Fruit fly (Drosophila melanogaster): Measurements from ENCODE around the gene vri.

Gene vri

DNA sequence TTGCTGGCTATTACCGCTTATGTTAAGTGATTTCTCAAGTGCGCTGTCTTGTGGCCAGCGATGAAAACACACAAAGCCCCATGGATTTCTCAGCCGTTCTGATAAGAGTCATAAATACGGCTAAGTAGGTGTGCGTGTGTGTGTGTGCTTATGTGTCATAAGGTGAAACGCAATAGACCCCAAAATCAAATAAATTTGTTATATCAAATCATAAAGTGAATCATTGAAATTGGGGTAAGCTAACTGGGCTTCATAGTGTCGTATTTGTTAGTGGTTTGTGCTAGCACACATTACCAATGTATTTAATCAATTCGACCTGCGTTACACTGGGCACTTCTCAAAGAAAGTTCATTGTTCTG lies 10.9 kb downstream of the vri start (continued):
- TF ChIP-seq fu2 (GFP tag; optimal IDR thresholded peaks at IDR 0.05) (no peak), Neu2 (GFP tag; optimal IDR thresholded peaks at IDR 0.05; ENCODE audit: borderline replicate concordance) (no peak), kay (GFP tag; optimal IDR thresholded peaks at IDR 0.05) (peak; percentile 21), disco-r (GFP tag; optimal IDR thresholded peaks at IDR 0.05) (no peak), crol (GFP tag; IDR thresholded peaks at IDR 0.05) (no peak), CG10979 (tag; optimal IDR thresholded peaks at IDR 0.05) (no peak), grn (GFP tag; optimal IDR thresholded peaks at IDR 0.05) (no peak), nerfin-2 (GFP tag; IDR thresholded peaks at IDR 0.05; ENCODE audit: partially characterized antibody) (no peak), phol (tag; optimal IDR thresholded peaks at IDR 0.05) (no peak), pum (GFP tag; optimal IDR thresholded peaks at IDR 0.05) (no peak), CG9727 (GFP tag; optimal IDR thresholded peaks at IDR 0.05) (no peak), mirr (GFP tag; optimal IDR thresholded peaks at IDR 0.05) (peak; percentile 22), Six4 (GFP tag; optimal IDR thresholded peaks at IDR 0.05) (no peak), crc (GFP tag; optimal IDR thresholded peaks at IDR 0.05) (no peak), bigmax (GFP tag; optimal IDR thresholded peaks at IDR 0.05) (no peak), CG34376 (GFP tag; optimal IDR thresholded peaks at IDR 0.05) (peak; percentile 38), CG12236 (GFP tag; optimal IDR thresholded peaks at IDR 0.05) (no peak), sr (GFP tag; IDR thresholded peaks at IDR 0.05) (no peak), Xbp1 (GFP tag; optimal IDR thresholded peaks at IDR 0.05) (no peak), CG15011 (GFP tag; optimal IDR thresholded peaks at IDR 0.05) (no peak), CrebB (tag; optimal IDR thresholded peaks at IDR 0.05) (no peak), CG11504 (tag; optimal IDR thresholded peaks at IDR 0.05) (no peak), her (GFP tag; optimal IDR thresholded peaks at IDR 0.05) (no peak), Elba2 (GFP tag; optimal IDR thresholded peaks at IDR 0.05) (no peak), CG11247 (GFP tag; IDR thresholded peaks at IDR 0.05) (no peak), CG1647 (GFP tag; optimal IDR thresholded peaks at IDR 0.05) (no peak), CG15479 (GFP tag; optimal IDR thresholded peaks at IDR 0.05) (no peak), CG10959 (GFP tag; IDR thresholded peaks at IDR 0.05) (no peak), CG11560 (tag; IDR thresholded peaks at IDR 0.05) (no peak), CG16863 (GFP tag; optimal IDR thresholded peaks at IDR 0.05) (no peak), CG17361 (GFP tag; IDR thresholded peaks at IDR 0.05) (0 out of 3 replicates have a peak, but pooled peaks have one; percentile 2), CG12155 (GFP tag; optimal IDR thresholded peaks at IDR 0.05) (no peak), HLH3B (GFP tag; IDR thresholded peaks at IDR 0.05) (no peak)

- 0 out of 3 replicates have a peak, but pooled peaks have one; percentile 18 for TF ChIP-seq CG6175 (GFP tag; IDR thresholded peaks at IDR 0.05)
- TF ChIP-seq CG4360 (GFP tag; IDR thresholded peaks at IDR 0.05) = peak; percentile 87
- no peak; the same call in 1 of the 2 replicates for TF ChIP-seq aop (GFP tag; IDR thresholded peaks at IDR 0.05)
- TF ChIP-seq CG1832 (GFP tag; optimal IDR thresholded peaks at IDR 0.05) = peak; percentile 40
- TF ChIP-seq CG3163 (GFP tag; optimal IDR thresholded peaks at IDR 0.05) = no peak
- TF ChIP-seq z (GFP tag; IDR thresholded peaks at IDR 0.05) = 0 out of 3 replicates have a peak, but pooled peaks have one; percentile 30
- peak; percentile 67; the same call in 1 of the 3 replicates for TF ChIP-seq CG2199 (GFP tag; IDR thresholded peaks at IDR 0.05)
- TF ChIP-seq CG6654 (GFP tag; optimal IDR thresholded peaks at IDR 0.05) = no peak
- TF ChIP-seq CG8388 (GFP tag; optimal IDR thresholded peaks at IDR 0.05) = peak; percentile 75
- peak; percentile 10 for TF ChIP-seq oc (tag; optimal IDR thresholded peaks at IDR 0.05)
- peak; percentile 1 for TF ChIP-seq Deaf1 (tag; optimal IDR thresholded peaks at IDR 0.05)
- TF ChIP-seq vvl (GFP tag; IDR thresholded peaks at IDR 0.05) = peak; percentile 28; the same call in 1 of the 2 replicates
- TF ChIP-seq Med (GFP tag) = peak; percentile 13
- TF ChIP-seq CG12391 (tag; optimal IDR thresholded peaks at IDR 0.05) = no peak
- TF ChIP-seq chm (GFP tag; IDR thresholded peaks at IDR 0.05) = peak; percentile 19; the same call in 1 of the 2 replicates
- TF ChIP-seq Kr (GFP tag; optimal IDR thresholded peaks at IDR 0.05) = no peak
- peak; percentile 4 for TF ChIP-seq HHEX (GFP tag; optimal IDR thresholded peaks at IDR 0.05)
- no peak for TF ChIP-seq pan (optimal IDR thresholded peaks at IDR 0.05)
- TF ChIP-seq pan (GFP tag; optimal IDR thresholded peaks at IDR 0.05 in 1 of 2, IDR thresholded peaks at IDR 0.05 in 1 of 2) = peak in 1 of 2 experiments; percentile 19
- TF ChIP-seq CG1024 (GFP tag; IDR thresholded peaks at IDR 0.05) = peak; percentile 37; the same call in 1 of the 2 replicates
- peak; percentile 31 for TF ChIP-seq sqz (GFP tag; optimal IDR thresholded peaks at IDR 0.05)
These were observed 11.5 kb downstream of the vri start for dm6 chr2L:5300237-5300668.

Data from whole organism, embryonic.